Worm (Caenorhabditis elegans): ENCODE measurements around the gene cki-1.

- TF ChIP-seq efl-1 (GFP tag; optimal IDR thresholded peaks at IDR 0.05) (no peak), lin-54 (GFP tag; optimal IDR thresholded peaks at IDR 0.05) (no peak)
Observed at ce11 chrII:7857485-7858010, 46.5 kb downstream of the cki-1 start, which contains the start of the genes cec-3 and T09A5.15.

Measured in whole organism, young adult.